Worm (Caenorhabditis elegans) whole organism, early embryonic: ENCODE results near the gene cls-3.

Experiments
- B0310.2 ChIP-seq: sonication (generic microtip); optimal IDR thresholded peaks from 2 replicates; lab custom pipeline; 2016; ENCODE audit warnings: mild to moderate bottlenecking, missing genetic modification characterization, missing compliant biosample characterization
- F13C5.2 ChIP-seq: sonication (generic microtip); optimal IDR thresholded peaks from 2 replicates; lab custom pipeline; 2017; ENCODE audit warnings: mild to moderate bottlenecking, missing genetic modification characterization, inconsistent platforms, missing compliant biosample characterization
- aly-1 ChIP-seq: sonication (generic microtip); optimal IDR thresholded peaks from 2 replicates; lab custom pipeline; 2016; ENCODE audit warnings: missing genetic modification characterization, missing compliant biosample characterization
- ama-1 ChIP-seq: fragments of 150-350 bp; optimal IDR thresholded peaks from 2 replicates; lab custom pipeline; 2014
- ceh-13 ChIP-seq: fragments of 200-800 bp; sonication (Bioruptor generic); optimal IDR thresholded peaks from 2 replicates; lab custom pipeline; 2018; ENCODE audit warnings: mild to moderate bottlenecking, missing genetic modification characterization, missing compliant biosample characterization
- ceh-36 ChIP-seq: sonication (generic microtip); optimal IDR thresholded peaks from 2 replicates; lab custom pipeline; 2016; ENCODE audit warnings: missing genetic modification characterization, inconsistent platforms, missing compliant biosample characterization
- ets-7 ChIP-seq: sonication (generic microtip); optimal IDR thresholded peaks from 2 replicates; lab custom pipeline; 2016; ENCODE audit warnings: missing genotype, missing genetic modification characterization, missing compliant biosample characterization
- flt-1 ChIP-seq: fragments of 200-800 bp; sonication (Bioruptor generic); IDR thresholded peaks from 2 replicates; pipeline ENCODE4 v1.3.6; 2022; ENCODE audit warnings: missing genetic modification characterization, missing compliant biosample characterization
- hmbx-1 ChIP-seq: sonication (generic microtip); optimal IDR thresholded peaks from 2 replicates; lab custom pipeline; 2016; ENCODE audit warnings: mild to moderate bottlenecking, missing genetic modification characterization, missing compliant biosample characterization
- hmg-4 ChIP-seq: fragments of 200-800 bp; sonication (Bioruptor generic); optimal IDR thresholded peaks from 2 replicates; lab custom pipeline; 2018; ENCODE audit warnings: mild to moderate bottlenecking, missing genetic modification characterization, missing compliant biosample characterization
- hnd-1 ChIP-seq: sonication (generic microtip); optimal IDR thresholded peaks from 2 replicates; lab custom pipeline; 2016; ENCODE audit warnings: missing genetic modification characterization, missing compliant biosample characterization
- pes-1 ChIP-seq: fragments of 200-800 bp; sonication (Bioruptor generic); IDR thresholded peaks from 2 replicates; pipeline ENCODE4 v1.3.6; 2022; ENCODE audit warnings: missing genetic modification reagents, missing genetic modification characterization, missing compliant biosample characterization
- scrt-1 ChIP-seq: fragments of 200-800 bp; sonication (Bioruptor generic); IDR thresholded peaks from 2 replicates; pipeline ENCODE4 v1.3.6; 2022; ENCODE audit warnings: missing genetic modification characterization, missing compliant biosample characterization
- sea-1 ChIP-seq: fragments of 200-800 bp; sonication (Bioruptor generic); conservative IDR thresholded peaks from 2 replicates; pipeline ENCODE4 v1.3.6; 2022; ENCODE audit warnings: missing genetic modification characterization, missing compliant biosample characterization
- tbx-11 ChIP-seq: fragments of 200-800 bp; sonication (Bioruptor generic); IDR thresholded peaks from 2 replicates; pipeline ENCODE4 v1.3.6; 2022; ENCODE audit warnings: missing genetic modification characterization, missing compliant biosample characterization
- tbx-37 ChIP-seq: fragments of 200-800 bp; sonication (Bioruptor generic); conservative IDR thresholded peaks from 2 replicates; pipeline ENCODE4 v1.3.6; 2022; ENCODE audit warnings: missing genetic modification reagents, missing genetic modification characterization, missing compliant biosample characterization
- tra-4 ChIP-seq: sonication (generic microtip); optimal IDR thresholded peaks from 2 replicates; lab custom pipeline; 2017; ENCODE audit warnings: missing genetic modification characterization, missing compliant biosample characterization

The cls-3 gene

ce11 chrIII:9145765-9146164, 45.1 kb downstream of the cls-3 start, which contains the start of gene ZK512.8:
Gene ZK512.8 (plus strand): TSS chrIII:9146065.
- no peak for TF ChIP-seq tbx-37 (GFP tag; lab: Robert Waterston, UW)
- no peak for TF ChIP-seq ceh-13 (GFP tag; lab: Kevin White, UChicago)
- TF ChIP-seq hmbx-1 = no peak
- no peak for TF ChIP-seq aly-1 (tag; lab: Kevin White, UChicago)
- TF ChIP-seq ets-7 (tag; lab: Kevin White, UChicago) = no peak
- no peak for TF ChIP-seq flt-1 (GFP tag; lab: Robert Waterston, UW)
- no peak for TF ChIP-seq hmg-4 (GFP tag; lab: Kevin White, UChicago)
- no peak for TF ChIP-seq tra-4
- TF ChIP-seq F13C5.2 (tag; lab: Kevin White, UChicago) = no peak
- no peak for TF ChIP-seq sea-1
- no peak for TF ChIP-seq hnd-1 (tag; lab: Kevin White, UChicago)
- no peak for TF ChIP-seq scrt-1 (GFP tag; lab: Robert Waterston, UW)
- no peak for TF ChIP-seq ama-1 (lab: Kevin White, UChicago)
- no peak for TF ChIP-seq ceh-36 (tag; lab: Kevin White, UChicago)
- no peak for TF ChIP-seq pes-1 (GFP tag; lab: Robert Waterston, UW)
- TF ChIP-seq tbx-11 = no peak
- TF ChIP-seq B0310.2 = no peak

ce11 chrIII:9144744-9145390, 46.0 kb downstream of the cls-3 start, which contains the start of the genes ZK512.2 and ZK512.4:
Gene ZK512.2 (minus strand): TSS chrIII:9144794.
Gene ZK512.4 (plus strand): TSS chrIII:9145340.
- no peak for TF ChIP-seq ceh-13 (GFP tag; lab: Kevin White, UChicago)
- TF ChIP-seq tbx-37 (GFP tag; lab: Robert Waterston, UW) = no peak
- TF ChIP-seq tbx-11 = no peak

- TF ChIP-seq tbx-37 (GFP tag; lab: Robert Waterston, UW) (no peak), F13C5.2 (tag; lab: Kevin White, UChicago) (no peak), hnd-1 (tag; lab: Kevin White, UChicago) (no peak), hmbx-1 (no peak), ceh-13 (GFP tag; lab: Kevin White, UChicago) (no peak), ets-7 (tag; lab: Kevin White, UChicago) (no peak), aly-1 (tag; lab: Kevin White, UChicago) (no peak), ama-1 (lab: Kevin White, UChicago) (no peak), tra-4 (no peak), ceh-36 (tag; lab: Kevin White, UChicago) (no peak), scrt-1 (GFP tag; lab: Robert Waterston, UW) (no peak), tbx-11 (no peak), sea-1 (no peak), pes-1 (GFP tag; lab: Robert Waterston, UW) (no peak), flt-1 (GFP tag; lab: Robert Waterston, UW) (no peak), hmg-4 (GFP tag; lab: Kevin White, UChicago) (no peak), B0310.2 (no peak)
Observed at ce11 chrIII:9143911-9144310, 47.0 kb downstream of the cls-3 start, which contains the start of gene ZK512.11. Gene ZK512.11 (plus strand): TSS chrIII:9144211.

ce11 chrIII:9138601-9139000, 52.3 kb downstream of the cls-3 start, which contains the start of gene ZK512.7:
Gene ZK512.7 (minus strand): TSS chrIII:9138701.
- TF ChIP-seq hnd-1 (tag; lab: Kevin White, UChicago) = no peak

- TF ChIP-seq pes-1 (GFP tag; lab: Robert Waterston, UW) = no peak
- no peak for TF ChIP-seq tbx-11
- TF ChIP-seq aly-1 (tag; lab: Kevin White, UChicago) = no peak
- no peak for TF ChIP-seq ceh-13 (GFP tag; lab: Kevin White, UChicago)
- TF ChIP-seq F13C5.2 (tag; lab: Kevin White, UChicago) = no peak
- no peak for TF ChIP-seq hnd-1 (tag; lab: Kevin White, UChicago)
- no peak for TF ChIP-seq tbx-37 (GFP tag; lab: Robert Waterston, UW)
- no peak for TF ChIP-seq hmbx-1
Observed at ce11 chrIII:9136587-9136986, 54.3 kb downstream of the cls-3 start, which contains the start of gene eat-4. Gene eat-4 (plus strand): TSS chrIII:9136887.
